Worm (Caenorhabditis elegans) whole organism, L4 larva: ENCODE data around the gene F28H7.3.

ENCODE experiments used
- F37D6.2 ChIP-seq: sonication (generic microtip); optimal IDR thresholded peaks from 2 replicates; lab custom pipeline; 2016; ENCODE audit warnings: mild to moderate bottlenecking, missing genetic modification characterization, missing compliant biosample characterization
- F44E2.7 ChIP-seq: fragments of 200-800 bp; sonication (Bioruptor generic); IDR thresholded peaks from 2 replicates; pipeline ENCODE4 v2.1.2; 2022; ENCODE audit warnings: missing genetic modification characterization, missing compliant biosample characterization
- R02D3.7 ChIP-seq: fragments of 150-350 bp; sonication (generic microtip); optimal IDR thresholded peaks from 3 replicates; lab custom pipeline; 2014; ENCODE audit warnings: missing biosample characterization, missing genetic modification characterization
- Y105C5A.15 ChIP-seq: fragments of 200-800 bp; sonication (Bioruptor generic); IDR thresholded peaks from 2 replicates; pipeline ENCODE4 v1.3.6; 2022; ENCODE audit warnings: missing genetic modification characterization, missing compliant biosample characterization
- Y5F2A.4 ChIP-seq: fragments of 200-800 bp; sonication (Bioruptor generic); optimal IDR thresholded peaks from 2 replicates; lab custom pipeline; 2018; ENCODE audit warnings: mild to moderate bottlenecking, missing genetic modification characterization, missing compliant biosample characterization
- aha-1 ChIP-seq: fragments of 150-350 bp; peaks from one replicate; lab custom pipeline; 2014; ENCODE audit warnings: missing biosample characterization, missing genetic modification characterization
- attf-4 ChIP-seq: sonication (generic microtip); optimal IDR thresholded peaks from 3 replicates; lab custom pipeline; 2017; ENCODE audit warnings: missing biosample characterization, missing genetic modification characterization
- ceh-20 ChIP-seq: fragments of 200-800 bp; sonication (Bioruptor generic); IDR thresholded peaks from 2 replicates; pipeline ENCODE4 v1.3.6; 2022; ENCODE audit warnings: missing genetic modification reagents, missing genetic modification characterization, missing compliant biosample characterization
- ceh-28 ChIP-seq: fragments of 150-350 bp; optimal IDR thresholded peaks from 2 replicates; lab custom pipeline; 2014; ENCODE audit warnings: missing biosample characterization, missing genetic modification reagents, missing genetic modification characterization
- ctbp-1 ChIP-seq: fragments of 200-800 bp; sonication (Bioruptor generic); IDR thresholded peaks from 2 replicates; pipeline ENCODE4 v1.3.6; 2022; ENCODE audit warnings: missing genetic modification reagents, missing genetic modification characterization, missing compliant biosample characterization
- daf-16 ChIP-seq, 3 experiments: sonication (generic microtip); optimal IDR thresholded peaks; 2 replicates each; lab custom pipeline; 2016 to 2017; ENCODE audit warnings: missing genetic modification characterization in 3 of 3, missing genetic modification reagents in 3 of 3, mild to moderate bottlenecking in 2 of 3, missing compliant biosample characterization in 2 of 3, missing biosample characterization in 1 of 3, moderate library complexity in 1 of 3
- dmd-8 ChIP-seq: fragments of 200-800 bp; sonication (Bioruptor generic); IDR thresholded peaks from 2 replicates; pipeline ENCODE4 v1.3.6; 2022; ENCODE audit warnings: missing genetic modification characterization, missing compliant biosample characterization
- dpl-1 ChIP-seq: fragments of 150-350 bp; optimal IDR thresholded peaks from 2 replicates; lab custom pipeline; 2014; ENCODE audit warnings: missing biosample characterization, missing genetic modification reagents, missing genetic modification characterization
- dve-1 ChIP-seq: sonication (generic microtip); optimal IDR thresholded peaks from 2 replicates; lab custom pipeline; 2017; ENCODE audit warnings: antibody characterized with exemption, mild to moderate bottlenecking, missing genetic modification characterization, missing compliant biosample characterization; ENCODE audit not compliant: insufficient read depth
- egl-43 ChIP-seq: fragments of 200-800 bp; sonication (Bioruptor generic); IDR thresholded peaks from 2 replicates; pipeline ENCODE4 v1.3.6; 2022; ENCODE audit warnings: missing genetic modification reagents, missing genetic modification characterization, missing compliant biosample characterization
- hlh-11 ChIP-seq: fragments of 200-800 bp; sonication (Bioruptor generic); optimal IDR thresholded peaks from 2 replicates; lab custom pipeline; 2018; ENCODE audit warnings: mild to moderate bottlenecking, missing genetic modification characterization, missing compliant biosample characterization
- hlh-30 ChIP-seq: sonication (generic microtip); optimal IDR thresholded peaks from 2 replicates; lab custom pipeline; 2017; ENCODE audit warnings: antibody characterized with exemption, mild to moderate bottlenecking, missing genetic modification characterization, missing compliant biosample characterization; ENCODE audit not compliant: insufficient read depth
- hmg-1.1 ChIP-seq: fragments of 200-800 bp; sonication (Bioruptor generic); IDR thresholded peaks from 2 replicates; pipeline ENCODE4 v1.3.6; 2022; ENCODE audit warnings: missing genetic modification reagents, missing genetic modification characterization, missing compliant biosample characterization
- jun-1 ChIP-seq: fragments of 150-350 bp; optimal IDR thresholded peaks from 2 replicates; lab custom pipeline; 2014; ENCODE audit warnings: missing biosample characterization, missing genetic modification reagents, missing genetic modification characterization
- lin-15B ChIP-seq: fragments of 150-350 bp; sonication (generic microtip); optimal IDR thresholded peaks from 3 replicates; lab custom pipeline; 2014; ENCODE audit warnings: missing biosample characterization, missing genetic modification characterization
- lin-38 ChIP-seq: fragments of 200-800 bp; sonication (Bioruptor generic); IDR thresholded peaks from 2 replicates; pipeline ENCODE4 v1.3.6; 2022; ENCODE audit warnings: missing genetic modification reagents, missing genetic modification characterization, missing compliant biosample characterization
- lin-39 ChIP-seq: fragments of 150-350 bp; optimal IDR thresholded peaks from 2 replicates; lab custom pipeline; 2014; ENCODE audit warnings: missing biosample characterization, missing genetic modification reagents, missing genetic modification characterization
- lsy-2 ChIP-seq, 2 experiments: fragments of 150-350 bp in 1 of 2; sonication (generic microtip) in 1 of 2; optimal IDR thresholded peaks; 2 replicates each; lab custom pipeline; 2014 to 2017; ENCODE audit warnings: missing biosample characterization in 2 of 2, missing genetic modification characterization in 2 of 2
- mdl-1 ChIP-seq, 2 experiments: fragments of 150-350 bp in 1 of 2; sonication (generic microtip) in 1 of 2; optimal IDR thresholded peaks; 2 replicates each; lab custom pipeline; 2014 to 2017; ENCODE audit warnings: missing biosample characterization in 2 of 2, missing genetic modification characterization in 2 of 2
- mdt-29 ChIP-seq: fragments of 200-800 bp; sonication (Bioruptor generic); IDR thresholded peaks from 2 replicates; pipeline ENCODE4 v1.3.6; 2022; ENCODE audit warnings: missing genetic modification reagents, missing genetic modification characterization, missing compliant biosample characterization
- mep-1 ChIP-seq: fragments of 150-350 bp; sonication (generic microtip); optimal IDR thresholded peaks from 3 replicates; lab custom pipeline; 2014; ENCODE audit warnings: missing biosample characterization, missing genetic modification characterization
- nhr-11 ChIP-seq: fragments of 150-350 bp; optimal IDR thresholded peaks from 2 replicates; lab custom pipeline; 2014; ENCODE audit warnings: missing biosample characterization, missing genetic modification characterization
- nhr-111 ChIP-seq: fragments of 200-800 bp; sonication (Bioruptor generic); optimal IDR thresholded peaks from 2 replicates; lab custom pipeline; 2018; ENCODE audit warnings: mild to moderate bottlenecking, missing genetic modification characterization, missing compliant biosample characterization
- nhr-28 ChIP-seq: fragments of 150-350 bp; optimal IDR thresholded peaks from 2 replicates; lab custom pipeline; 2014; ENCODE audit warnings: missing biosample characterization, missing genetic modification characterization
- nhr-6 ChIP-seq: fragments of 150-350 bp; optimal IDR thresholded peaks from 2 replicates; lab custom pipeline; 2014; ENCODE audit warnings: missing biosample characterization, missing genetic modification characterization
- nhr-76 ChIP-seq: fragments of 150-350 bp; optimal IDR thresholded peaks from 2 replicates; lab custom pipeline; 2014; ENCODE audit warnings: missing biosample characterization, missing genetic modification characterization
- pha-4 ChIP-seq, 2 experiments: fragments of 150-350 bp in 1 of 2; fragments of 200-800 bp in 1 of 2; sonication (Bioruptor generic) in 1 of 2; IDR thresholded peaks in 1 of 2; optimal IDR thresholded peaks in 1 of 2; 2 replicates each; pipeline versions ENCODE4 v1.3.6 to Lab custom; 2014 to 2022; ENCODE audit warnings: missing genetic modification characterization in 2 of 2, missing genetic modification reagents in 2 of 2, missing biosample characterization in 1 of 2, missing compliant biosample characterization in 1 of 2
- pqm-1 ChIP-seq: sonication (generic microtip); optimal IDR thresholded peaks from 2 replicates; lab custom pipeline; 2017; ENCODE audit warnings: missing biosample characterization, missing genetic modification characterization
- rbr-2 ChIP-seq: sonication (generic microtip); optimal IDR thresholded peaks from 2 replicates; lab custom pipeline; 2016; ENCODE audit warnings: missing genotype, missing genetic modification characterization, missing compliant biosample characterization
- skn-1 ChIP-seq: fragments of 150-350 bp; optimal IDR thresholded peaks from 2 replicates; lab custom pipeline; 2014; ENCODE audit warnings: missing biosample characterization, missing genetic modification characterization
- snpc-4 ChIP-seq: fragments of 150-350 bp; optimal IDR thresholded peaks from 2 replicates; lab custom pipeline; 2014; ENCODE audit warnings: missing biosample characterization, missing genetic modification characterization
- tag-97 ChIP-seq: fragments of 200-800 bp; sonication (Bioruptor generic); IDR thresholded peaks from 2 replicates; pipeline ENCODE4 v1.3.6; 2022; ENCODE audit warnings: missing genetic modification characterization, missing compliant biosample characterization
- unc-62 ChIP-seq, 3 experiments: fragments of 150-350 bp in 1 of 3; sonication (generic microtip); optimal IDR thresholded peaks in 2 of 3; peaks in 1 of 3; 1 replicate in 1 of 3; 2 replicates in 2 of 3; lab custom pipeline; 2014 to 2017; ENCODE audit warnings: missing biosample characterization in 3 of 3, missing genetic modification characterization in 3 of 3, missing genetic modification reagents in 3 of 3, missing genotype in 1 of 3
- zfp-2 ChIP-seq: sonication (generic microtip); optimal IDR thresholded peaks from 2 replicates; lab custom pipeline; 2016; ENCODE audit warnings: mild to moderate bottlenecking, missing genetic modification characterization, missing compliant biosample characterization
- zfp-3 ChIP-seq: fragments of 200-800 bp; sonication (Bioruptor generic); conservative IDR thresholded peaks from 2 replicates; pipeline ENCODE4 v1.3.6; 2022; ENCODE audit warnings: missing genetic modification reagents, missing genetic modification characterization, missing compliant biosample characterization
- ztf-11 ChIP-seq: fragments of 150-350 bp; optimal IDR thresholded peaks from 2 replicates; lab custom pipeline; 2014; ENCODE audit warnings: missing biosample characterization, missing genetic modification characterization

The F28H7.3 gene

ce11 chrV:10724472-10724871 lies 26.1 kb downstream of the F28H7.3 start:
- TF ChIP-seq hlh-11 (tag; lab: Kevin White, UChicago) (peak; percentile 4), aha-1 (peak; percentile 89), pqm-1 (no peak), mdt-29 (GFP tag; lab: Robert Waterston, UW) (no peak), hlh-30 (tag; lab: Kevin White, UChicago) (peak; percentile 70), R02D3.7 (tag; lab: Kevin White, UChicago) (no peak), Y5F2A.4 (GFP tag; lab: Kevin White, UChicago) (no peak)
- TF ChIP-seq, all 104 proteins: peak for 3

- no peak for TF ChIP-seq nhr-76 (tag; lab: Kevin White, UChicago)
- TF ChIP-seq ctbp-1 (GFP tag; lab: Robert Waterston, UW): no peak
- TF ChIP-seq snpc-4 (tag; lab: Kevin White, UChicago): no peak
- no peak for TF ChIP-seq R02D3.7 (tag; lab: Kevin White, UChicago)
- peak in 1 of 2 experiments; percentile 99 for TF ChIP-seq unc-62 (GFP tag; optimal IDR thresholded peaks at IDR 0.05 in 1 of 2; lab: Kevin White, UChicago)
- TF ChIP-seq unc-62 (tag; optimal IDR thresholded peaks at IDR 0.05; lab: Kevin White, UChicago): no peak
- peak; percentile 34 for TF ChIP-seq nhr-11 (tag; lab: Kevin White, UChicago)
- TF ChIP-seq tag-97 (GFP tag; lab: Robert Waterston, UW): no peak
- TF ChIP-seq nhr-28: no peak
- peak in 1 of 2 experiments; percentile 41 for TF ChIP-seq daf-16 (GFP tag; optimal IDR thresholded peaks at IDR 0.05; lab: Kevin White, UChicago)
- no peak for TF ChIP-seq daf-16 (tag; optimal IDR thresholded peaks at IDR 0.05; lab: Kevin White, UChicago)
- no peak for TF ChIP-seq attf-4
- TF ChIP-seq lin-15B: no peak
- TF ChIP-seq zfp-2 (tag; lab: Kevin White, UChicago): no peak
Measured at ce11 chrV:10723583-10723982, 27.0 kb downstream of the F28H7.3 start.

ce11 chrV:10723181-10723580 lies 27.4 kb downstream of the F28H7.3 start:
- peak; percentile 89 for TF ChIP-seq aha-1
- no peak for TF ChIP-seq F37D6.2 (tag; lab: Kevin White, UChicago)
- TF ChIP-seq ceh-20 (GFP tag; lab: Robert Waterston, UW): no peak
- TF ChIP-seq lin-39 (tag; lab: Kevin White, UChicago): no peak
- no peak for TF ChIP-seq Y105C5A.15 (GFP tag; lab: Robert Waterston, UW)
- no peak for TF ChIP-seq snpc-4 (tag; lab: Kevin White, UChicago)
- TF ChIP-seq pha-4 (GFP tag; IDR thresholded peaks at IDR 0.05; lab: Robert Waterston, UW): no peak
- TF ChIP-seq pha-4 (tag; optimal IDR thresholded peaks at IDR 0.05; lab: Kevin White, UChicago): peak; percentile 17
- no peak for TF ChIP-seq lin-38 (GFP tag; lab: Robert Waterston, UW)
- TF ChIP-seq unc-62 (GFP tag; optimal IDR thresholded peaks at IDR 0.05 in 1 of 2; lab: Kevin White, UChicago): peak in 1 of 2 experiments; percentile 25
- TF ChIP-seq unc-62 (tag; optimal IDR thresholded peaks at IDR 0.05; lab: Kevin White, UChicago): no peak
- peak; percentile 89 for TF ChIP-seq hlh-30 (tag; lab: Kevin White, UChicago)
- peak in 1 of 2 experiments; percentile 19 for TF ChIP-seq lsy-2 (tag; optimal IDR thresholded peaks at IDR 0.05; lab: Kevin White, UChicago)
- TF ChIP-seq rbr-2 (tag; lab: Kevin White, UChicago): peak; percentile 0
- peak; percentile 4 for TF ChIP-seq mep-1 (tag; lab: Kevin White, UChicago)
- TF ChIP-seq dve-1 (tag; lab: Kevin White, UChicago): peak; percentile 61
- TF ChIP-seq nhr-6 (tag; lab: Kevin White, UChicago): peak; percentile 30
- TF ChIP-seq mdl-1 (tag; optimal IDR thresholded peaks at IDR 0.05; lab: Kevin White, UChicago): peak in 1 of 2 experiments; percentile 68

- TF ChIP-seq nhr-76 (tag; lab: Kevin White, UChicago) (no peak), attf-4 (no peak), ceh-28 (no peak), nhr-6 (tag; lab: Kevin White, UChicago) (no peak), hlh-30 (tag; lab: Kevin White, UChicago) (peak; percentile 93), daf-16 (GFP tag; optimal IDR thresholded peaks at IDR 0.05; lab: Kevin White, UChicago) (no peak), daf-16 (tag; optimal IDR thresholded peaks at IDR 0.05; lab: Kevin White, UChicago) (peak; percentile 9), skn-1 (tag; lab: Kevin White, UChicago) (no peak), nhr-28 (peak; percentile 23), ctbp-1 (GFP tag; lab: Robert Waterston, UW) (no peak), dpl-1 (GFP tag; lab: Kevin White, UChicago) (no peak), nhr-11 (tag; lab: Kevin White, UChicago) (peak; percentile 38), dmd-8 (GFP tag; lab: Robert Waterston, UW) (no peak), hmg-1.1 (GFP tag; lab: Robert Waterston, UW) (no peak), egl-43 (GFP tag; lab: Robert Waterston, UW) (no peak), nhr-111 (no peak), ztf-11 (tag; lab: Kevin White, UChicago) (no peak), pha-4 (GFP tag; IDR thresholded peaks at IDR 0.05; lab: Robert Waterston, UW) (no peak), pha-4 (tag; optimal IDR thresholded peaks at IDR 0.05; lab: Kevin White, UChicago) (peak; percentile 21), hlh-11 (tag; lab: Kevin White, UChicago) (peak; percentile 23), jun-1 (tag; lab: Kevin White, UChicago) (no peak), F44E2.7 (GFP tag; lab: Robert Waterston, UW) (no peak), mep-1 (tag; lab: Kevin White, UChicago) (no peak), zfp-3 (GFP tag; lab: Robert Waterston, UW) (no peak)
Measured at ce11 chrV:10722595-10722994, 28.0 kb downstream of the F28H7.3 start.
